Worm (Caenorhabditis elegans) whole organism, midembryonic: ENCODE data around the gene lpr-7.

Experiments used
- T22C8.4 ChIP-seq: fragments of 200-800 bp; sonication (Bioruptor generic); IDR thresholded peaks from 2 replicates; pipeline ENCODE4 v1.3.6; 2022; ENCODE audit warnings: missing genetic modification characterization, missing compliant biosample characterization
- cog-1 ChIP-seq: sonication (generic microtip); optimal IDR thresholded peaks from 2 replicates; lab custom pipeline; 2016; ENCODE audit warnings: missing genetic modification characterization, missing compliant biosample characterization
- flt-1 ChIP-seq: fragments of 200-800 bp; sonication (Bioruptor generic); IDR thresholded peaks from 2 replicates; pipeline ENCODE4 v1.3.6; 2022; ENCODE audit warnings: missing genetic modification characterization, missing compliant biosample characterization
- klf-2 ChIP-seq: fragments of 200-800 bp; sonication (Bioruptor generic); conservative IDR thresholded peaks from 2 replicates; pipeline ENCODE4 v1.3.6; 2022; ENCODE audit warnings: missing genetic modification reagents, missing genetic modification characterization, missing compliant biosample characterization
- med-1 ChIP-seq: sonication (generic microtip); optimal IDR thresholded peaks from 2 replicates; lab custom pipeline; 2017; ENCODE audit warnings: missing genetic modification characterization, mild to moderate bottlenecking, missing compliant biosample characterization, antibody characterized with exemption, missing genetic modification reagents; ENCODE audit not compliant: insufficient read depth
- ref-1 ChIP-seq: fragments of 200-800 bp; sonication (Bioruptor generic); conservative IDR thresholded peaks from 2 replicates; pipeline ENCODE4 v1.3.6; 2022; ENCODE audit warnings: missing genetic modification reagents, missing genetic modification characterization, missing compliant biosample characterization
- tab-1 ChIP-seq: fragments of 200-800 bp; sonication (Bioruptor generic); IDR thresholded peaks from 2 replicates; pipeline ENCODE4 v1.3.6; 2022; ENCODE audit warnings: missing genetic modification characterization, missing compliant biosample characterization
- ztf-23 ChIP-seq: fragments of 200-800 bp; sonication (Bioruptor generic); IDR thresholded peaks from 2 replicates; pipeline ENCODE4 v1.3.6; 2022; ENCODE audit warnings: missing genetic modification reagents, missing genetic modification characterization, missing compliant biosample characterization
- ztf-29 ChIP-seq: fragments of 200-800 bp; sonication (Bioruptor generic); IDR thresholded peaks from 2 replicates; pipeline ENCODE4 v1.3.6; 2022; ENCODE audit warnings: missing genetic modification reagents, missing genetic modification characterization, missing compliant biosample characterization

lpr-7 gene

ce11 chrX:655884-656283, at the start of gene lpr-7:
TSS of gene lpr-7 (plus strand) at chrX:656184.
- TF ChIP-seq cog-1 (tag; lab: Kevin White, UChicago) (no peak), T22C8.4 (GFP tag; lab: Robert Waterston, UW) (no peak), flt-1 (GFP tag; lab: Robert Waterston, UW) (no peak), klf-2 (no peak), ztf-29 (no peak), tab-1 (GFP tag; lab: Robert Waterston, UW) (no peak), ref-1 (GFP tag; lab: Robert Waterston, UW) (no peak), ztf-23 (GFP tag; lab: Robert Waterston, UW) (no peak), med-1 (GFP tag; lab: Kevin White, UChicago) (no peak)

- no peak for TF ChIP-seq ztf-23 (GFP tag; lab: Robert Waterston, UW)
- no peak for TF ChIP-seq klf-2
- TF ChIP-seq flt-1 (GFP tag; lab: Robert Waterston, UW) = no peak
- TF ChIP-seq T22C8.4 (GFP tag; lab: Robert Waterston, UW) = no peak
- no peak for TF ChIP-seq tab-1 (GFP tag; lab: Robert Waterston, UW)
- no peak for TF ChIP-seq med-1 (GFP tag; lab: Kevin White, UChicago)
- no peak for TF ChIP-seq ztf-29
- no peak for TF ChIP-seq ref-1 (GFP tag; lab: Robert Waterston, UW)
- TF ChIP-seq cog-1 (tag; lab: Kevin White, UChicago) = no peak
These were observed 47.6 kb upstream of the lpr-7 start, which contains the start of gene F13C5.5 for ce11 chrX:608392-608791. TSS of gene F13C5.5 (minus strand) at chrX:608492.

- no peak for TF ChIP-seq cog-1 (tag; lab: Kevin White, UChicago)
These were observed 46.4 kb upstream of the lpr-7 start for ce11 chrX:609553-609952.

- TF ChIP-seq cog-1 (tag; lab: Kevin White, UChicago) (no peak), flt-1 (GFP tag; lab: Robert Waterston, UW) (no peak), T22C8.4 (GFP tag; lab: Robert Waterston, UW) (no peak), ref-1 (GFP tag; lab: Robert Waterston, UW) (no peak), med-1 (GFP tag; lab: Kevin White, UChicago) (no peak), ztf-23 (GFP tag; lab: Robert Waterston, UW) (no peak), ztf-29 (no peak), tab-1 (GFP tag; lab: Robert Waterston, UW) (no peak), klf-2 (no peak)
These were observed 43.2 kb upstream of the lpr-7 start for ce11 chrX:612783-613182.

ce11 chrX:617730-618129, 38.3 kb upstream of the lpr-7 start:
- TF ChIP-seq med-1 (GFP tag; lab: Kevin White, UChicago) = no peak
- TF ChIP-seq tab-1 (GFP tag; lab: Robert Waterston, UW) = no peak
- TF ChIP-seq klf-2 = no peak

ce11 chrX:621190-621589, 34.8 kb upstream of the lpr-7 start, which contains the start of gene unc-96:
TSS of gene unc-96 (minus strand) at chrX:621290.
- TF ChIP-seq tab-1 (GFP tag; lab: Robert Waterston, UW) (no peak), ztf-29 (no peak), flt-1 (GFP tag; lab: Robert Waterston, UW) (no peak), T22C8.4 (GFP tag; lab: Robert Waterston, UW) (no peak), cog-1 (tag; lab: Kevin White, UChicago) (no peak), ztf-23 (GFP tag; lab: Robert Waterston, UW) (no peak), med-1 (GFP tag; lab: Kevin White, UChicago) (no peak), ref-1 (GFP tag; lab: Robert Waterston, UW) (no peak), klf-2 (no peak)

- no peak for TF ChIP-seq cog-1 (tag; lab: Kevin White, UChicago)
- no peak for TF ChIP-seq klf-2
- TF ChIP-seq T22C8.4 (GFP tag; lab: Robert Waterston, UW) = no peak
- no peak for TF ChIP-seq med-1 (GFP tag; lab: Kevin White, UChicago)
- TF ChIP-seq tab-1 (GFP tag; lab: Robert Waterston, UW) = no peak
- no peak for TF ChIP-seq flt-1 (GFP tag; lab: Robert Waterston, UW)
These were observed 34.3 kb upstream of the lpr-7 start for ce11 chrX:621688-622087.

- TF ChIP-seq flt-1 (GFP tag; lab: Robert Waterston, UW) = no peak
- no peak for TF ChIP-seq klf-2
- no peak for TF ChIP-seq med-1 (GFP tag; lab: Kevin White, UChicago)
- TF ChIP-seq T22C8.4 (GFP tag; lab: Robert Waterston, UW) = no peak
- no peak for TF ChIP-seq ztf-23 (GFP tag; lab: Robert Waterston, UW)
- TF ChIP-seq ref-1 (GFP tag; lab: Robert Waterston, UW) = no peak
- TF ChIP-seq ztf-29 = no peak
- no peak for TF ChIP-seq tab-1 (GFP tag; lab: Robert Waterston, UW)
- TF ChIP-seq cog-1 (tag; lab: Kevin White, UChicago) = no peak
These were observed 26.9 kb upstream of the lpr-7 start, which contains the start of gene M6.4 for ce11 chrX:629134-629533. TSS of gene M6.4 (plus strand) at chrX:629188.

ce11 chrX:636893-637292, 19.1 kb upstream of the lpr-7 start, which contains the start of gene pha-2:
TSS of gene pha-2 (minus strand) at chrX:636993.
- TF ChIP-seq T22C8.4 (GFP tag; lab: Robert Waterston, UW) (no peak), klf-2 (no peak), flt-1 (GFP tag; lab: Robert Waterston, UW) (no peak), ztf-23 (GFP tag; lab: Robert Waterston, UW) (no peak), ref-1 (GFP tag; lab: Robert Waterston, UW) (no peak), tab-1 (GFP tag; lab: Robert Waterston, UW) (no peak), cog-1 (tag; lab: Kevin White, UChicago) (no peak), med-1 (GFP tag; lab: Kevin White, UChicago) (no peak), ztf-29 (no peak)

ce11 chrX:637588-637987, 18.4 kb upstream of the lpr-7 start:
- TF ChIP-seq ztf-23 (GFP tag; lab: Robert Waterston, UW) = no peak
- no peak for TF ChIP-seq cog-1 (tag; lab: Kevin White, UChicago)
- TF ChIP-seq ztf-29 = no peak
- no peak for TF ChIP-seq flt-1 (GFP tag; lab: Robert Waterston, UW)
- no peak for TF ChIP-seq klf-2
- TF ChIP-seq T22C8.4 (GFP tag; lab: Robert Waterston, UW) = no peak
- no peak for TF ChIP-seq ref-1 (GFP tag; lab: Robert Waterston, UW)
- TF ChIP-seq tab-1 (GFP tag; lab: Robert Waterston, UW) = no peak
- no peak for TF ChIP-seq med-1 (GFP tag; lab: Kevin White, UChicago)
